Fruit fly (Drosophila melanogaster) whole organism, prepupa: ENCODE data around the gene CG8765.
A peak's percentile ranks its signal among the peaks of the same experiment; 100 is the strongest.

ENCODE experiments used
- CG1621 ChIP-seq: fragments of 200-800 bp; sonication (Bioruptor generic); optimal IDR thresholded peaks from 3 replicates; lab custom pipeline; 2018; ENCODE audit warnings: missing biosample characterization, mild to moderate bottlenecking, missing genetic modification characterization
- CG4318 ChIP-seq: fragments of 200-800 bp; sonication (Bioruptor generic); optimal IDR thresholded peaks from 3 replicates; lab custom pipeline; 2017; ENCODE audit warnings: missing biosample characterization, mild to moderate bottlenecking, missing genetic modification characterization
- CG6808 ChIP-seq: fragments of 200-800 bp; sonication (Bioruptor generic); optimal IDR thresholded peaks from 3 replicates; lab custom pipeline; 2017; ENCODE audit warnings: missing biosample characterization, missing genetic modification characterization, mild to moderate bottlenecking, moderate library complexity, missing genetic modification reagents
- Gug ChIP-seq: fragments of 200-800 bp; sonication (Bioruptor generic); IDR thresholded peaks from 2 replicates; pipeline ENCODE4 v1.3.6; 2022; ENCODE audit warnings: missing biosample characterization, missing genetic modification characterization
- Hr38 ChIP-seq: sonication (Bioruptor generic); optimal IDR thresholded peaks from 2 replicates; lab custom pipeline; 2016; ENCODE audit warnings: missing biosample characterization, missing genetic modification characterization
- dac ChIP-seq: fragments of 200-800 bp; sonication (Bioruptor generic); optimal IDR thresholded peaks from 2 replicates; lab custom pipeline; 2017; ENCODE audit warnings: missing biosample characterization, mild to moderate bottlenecking, missing genetic modification characterization
- dsx ChIP-seq: fragments of 200-800 bp; optimal IDR thresholded peaks from 3 replicates; lab custom pipeline; 2019; ENCODE audit warnings: missing biosample characterization, mild to moderate bottlenecking, missing genetic modification characterization, moderate library complexity; ENCODE audit not compliant: poor library complexity, severe bottlenecking

dm6 chr3L:19634788-19635448 lies 52.2 kb downstream of the CG8765 start:
- TF ChIP-seq Hr38 (GFP tag; lab: Kevin White, UChicago), result no peak
- TF ChIP-seq dsx (GFP tag; lab: Kevin White, UChicago), result peak; percentile 80
- peak; percentile 79 for TF ChIP-seq Gug (GFP tag; lab: Robert Waterston, UW)
- peak; percentile 54 for TF ChIP-seq CG4318 (GFP tag; lab: Kevin White, UChicago)
- no peak for TF ChIP-seq dac (GFP tag; lab: Kevin White, UChicago)
- TF ChIP-seq CG6808 (GFP tag; lab: Kevin White, UChicago), result peak; percentile 81
- no peak for TF ChIP-seq CG1621 (tag; lab: Kevin White, UChicago)
